Fruit fly (Drosophila melanogaster) whole organism, pupa: ENCODE measurements around the gene clumsy.

Experiments
- CG10348 ChIP-seq: fragments of 200-800 bp; sonication (Bioruptor generic); IDR thresholded peaks from 2 replicates; pipeline ENCODE4 v1.3.6; 2022; ENCODE audit warnings: missing biosample characterization, missing genetic modification characterization
- CG12605 ChIP-seq: fragments of 200-800 bp; sonication (Bioruptor generic); IDR thresholded peaks from 2 replicates; pipeline ENCODE4 v1.3.6; 2022; ENCODE audit warnings: missing biosample characterization, missing genetic modification characterization
- CG13204 ChIP-seq: fragments of 200-800 bp; sonication (Bioruptor generic); optimal IDR thresholded peaks from 2 replicates; lab custom pipeline; 2018; ENCODE audit warnings: missing biosample characterization, mild to moderate bottlenecking, missing genetic modification characterization, moderate library complexity
- CG14655 ChIP-seq: fragments of 200-800 bp; sonication (Bioruptor generic); optimal IDR thresholded peaks from 3 replicates; lab custom pipeline; 2017; ENCODE audit warnings: mild to moderate bottlenecking, missing biosample characterization, missing genetic modification reagents, missing genetic modification characterization
- CG15710 ChIP-seq: fragments of 200-800 bp; sonication (Bioruptor generic); optimal IDR thresholded peaks from 2 replicates; lab custom pipeline; 2018; ENCODE audit warnings: missing biosample characterization, mild to moderate bottlenecking, missing genetic modification characterization, moderate library complexity
- CG17806 ChIP-seq: fragments of 200-800 bp; sonication (Bioruptor generic); optimal IDR thresholded peaks from 2 replicates; lab custom pipeline; 2018; ENCODE audit warnings: missing biosample characterization, mild to moderate bottlenecking, missing genetic modification characterization, moderate library complexity
- CG32121 ChIP-seq: fragments of 200-800 bp; sonication (Bioruptor generic); IDR thresholded peaks from 2 replicates; pipeline ENCODE4 v1.3.6; 2022; ENCODE audit warnings: missing biosample characterization, missing genetic modification characterization
- CG8159 ChIP-seq: fragments of 200-800 bp; sonication (Bioruptor generic); optimal IDR thresholded peaks from 3 replicates; lab custom pipeline; 2018; ENCODE audit warnings: missing biosample characterization, mild to moderate bottlenecking, missing genetic modification characterization, moderate library complexity
- CG8301 ChIP-seq: fragments of 200-800 bp; sonication (Bioruptor generic); optimal IDR thresholded peaks from 2 replicates; lab custom pipeline; 2018; ENCODE audit warnings: missing biosample characterization, mild to moderate bottlenecking, missing genetic modification characterization
- CG9948 ChIP-seq: fragments of 200-800 bp; sonication (Bioruptor generic); optimal IDR thresholded peaks from 2 replicates; lab custom pipeline; 2018; ENCODE audit warnings: missing biosample characterization, mild to moderate bottlenecking, missing genetic modification characterization, moderate library complexity
- D1 ChIP-seq: fragments of 200-800 bp; sonication (Bioruptor generic); optimal IDR thresholded peaks from 2 replicates; lab custom pipeline; 2018; ENCODE audit warnings: missing biosample characterization, mild to moderate bottlenecking, missing genetic modification characterization, moderate library complexity
- EcR ChIP-seq: fragments of 200-800 bp; sonication (Bioruptor generic); optimal IDR thresholded peaks from 3 replicates; lab custom pipeline; 2019; ENCODE audit warnings: missing biosample characterization, missing genetic modification characterization, mild to moderate bottlenecking, moderate library complexity, missing genetic modification reagents
- Ets98B ChIP-seq: fragments of 200-800 bp; sonication (Bioruptor generic); IDR thresholded peaks from 2 replicates; pipeline ENCODE4 v1.3.6; 2022; ENCODE audit warnings: missing biosample characterization, missing genetic modification characterization
- Pif1A ChIP-seq: fragments of 200-800 bp; sonication (Bioruptor generic); optimal IDR thresholded peaks from 3 replicates; lab custom pipeline; 2016; ENCODE audit warnings: missing biosample characterization, missing genetic modification characterization
- Pif1B ChIP-seq: fragments of 200-800 bp; sonication (Bioruptor generic); optimal IDR thresholded peaks from 3 replicates; lab custom pipeline; 2016; ENCODE audit warnings: missing biosample characterization, missing genetic modification characterization
- Snoo ChIP-seq: fragments of 200-800 bp; sonication (Bioruptor generic); optimal IDR thresholded peaks from 3 replicates; lab custom pipeline; 2017; ENCODE audit warnings: missing biosample characterization, mild to moderate bottlenecking, missing genetic modification characterization, inconsistent platforms
- fd96Ca ChIP-seq: fragments of 200-800 bp; sonication (Bioruptor generic); IDR thresholded peaks from 3 replicates; pipeline ENCODE4 v1.3.6; 2022; ENCODE audit warnings: missing biosample characterization, missing genetic modification characterization
- gl ChIP-seq: fragments of 200-800 bp; sonication (Bioruptor generic); optimal IDR thresholded peaks from 2 replicates; lab custom pipeline; 2018; ENCODE audit warnings: missing biosample characterization, mild to moderate bottlenecking, missing genetic modification characterization

Gene clumsy

dm6 chr2L:21250519-21251336 lies 44.4 kb downstream of the clumsy start:
- no peak for TF ChIP-seq Pif1B
- peak; percentile 65 for TF ChIP-seq CG13204 (GFP tag; lab: Kevin White, UChicago)
- TF ChIP-seq Pif1A (GFP tag; lab: Kevin White, UChicago), result peak; percentile 31
- TF ChIP-seq CG12605 (GFP tag; lab: Robert Waterston, UW), result peak; percentile 32
- TF ChIP-seq CG32121 (GFP tag; lab: Robert Waterston, UW), result peak; percentile 43; the same call in 1 of the 2 replicates
- peak; percentile 15 for TF ChIP-seq gl (tag; lab: Kevin White, UChicago)
- no peak for TF ChIP-seq fd96Ca
- peak; percentile 2 for TF ChIP-seq CG8301 (tag; lab: Kevin White, UChicago)
- TF ChIP-seq EcR (GFP tag; lab: Kevin White, UChicago), result peak; percentile 96
- TF ChIP-seq Snoo (tag; lab: Kevin White, UChicago), result peak; percentile 19
- TF ChIP-seq, all 21 proteins: peak for 8

DNA sequence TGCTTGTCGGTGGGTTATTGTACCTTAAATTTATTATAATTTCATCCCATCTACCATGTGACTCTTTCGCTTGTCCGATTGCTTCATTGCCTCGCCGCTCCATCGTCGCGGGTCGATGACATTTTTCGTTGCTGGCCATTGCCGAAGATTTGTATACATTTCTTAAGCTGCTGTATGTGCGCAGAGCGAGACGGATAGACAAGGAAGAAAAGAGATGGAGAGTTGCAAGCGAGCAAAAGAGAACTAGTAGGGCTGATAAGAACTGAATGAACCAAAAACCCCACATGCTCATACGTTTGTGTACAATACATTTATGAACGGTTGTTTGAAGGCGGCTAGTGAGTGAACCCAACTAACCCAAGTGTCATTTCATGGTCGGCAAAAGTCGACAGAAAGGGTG lies 45.5 kb downstream of the clumsy start:
- TF ChIP-seq Ets98B (GFP tag; lab: Robert Waterston, UW), result no peak
- no peak for TF ChIP-seq CG8159 (tag; lab: Kevin White, UChicago)
- TF ChIP-seq EcR (GFP tag; lab: Kevin White, UChicago), result peak; percentile 82
- TF ChIP-seq Pif1A (GFP tag; lab: Kevin White, UChicago), result no peak

dm6 chr2L:21259008-21259407 lies 52.7 kb downstream of the clumsy start:
- TF ChIP-seq CG14655 (GFP tag; lab: Kevin White, UChicago) (no peak), EcR (GFP tag; lab: Kevin White, UChicago) (no peak), CG10348 (GFP tag; lab: Robert Waterston, UW) (no peak), CG15710 (no peak), Ets98B (GFP tag; lab: Robert Waterston, UW) (no peak), CG8301 (tag; lab: Kevin White, UChicago) (no peak), CG8159 (tag; lab: Kevin White, UChicago) (no peak)

DNA sequence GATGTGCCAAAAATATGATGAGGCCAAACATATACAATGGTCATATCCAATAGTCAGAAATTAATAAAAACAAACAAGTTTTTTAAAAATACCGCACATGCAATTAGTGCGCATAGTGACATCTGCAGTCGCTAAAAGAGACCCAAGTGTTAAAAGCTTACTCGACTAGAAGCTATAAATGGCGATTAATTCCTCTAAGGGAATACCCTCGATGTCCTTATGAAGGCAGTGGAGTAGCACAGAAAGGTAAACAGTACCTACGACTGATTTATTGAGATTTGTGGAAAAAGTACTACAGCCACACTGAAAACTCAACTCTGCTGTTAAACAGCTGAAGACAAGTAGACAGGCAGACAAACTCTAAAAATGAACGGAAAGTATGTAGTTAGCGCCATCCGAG lies 54.6 kb downstream of the clumsy start:
- TF ChIP-seq CG17806 (tag; lab: Kevin White, UChicago), result peak; percentile 37
- peak; percentile 8 for TF ChIP-seq CG9948 (tag; lab: Kevin White, UChicago)
- no peak for TF ChIP-seq Pif1B
- peak; percentile 13 for TF ChIP-seq Pif1A (GFP tag; lab: Kevin White, UChicago)
- TF ChIP-seq CG13204 (GFP tag; lab: Kevin White, UChicago), result no peak
- TF ChIP-seq CG10348 (GFP tag; lab: Robert Waterston, UW), result no peak
- TF ChIP-seq D1 (tag; lab: Kevin White, UChicago), result peak; percentile 66
- TF ChIP-seq CG32121 (GFP tag; lab: Robert Waterston, UW), result peak; percentile 49; the same call in 1 of the 2 replicates
- TF ChIP-seq CG8301 (tag; lab: Kevin White, UChicago), result peak; percentile 29
